Fruit fly (Drosophila melanogaster) whole organism, embryonic: ENCODE measurements around the gene Ptth.

Experiments
- Bgb ChIP-seq: fragments of 200-800 bp; sonication (Bioruptor generic); IDR thresholded peaks from 2 replicates; pipeline ENCODE4 v1.3.6; 2022; ENCODE audit warnings: missing biosample characterization, missing genetic modification characterization; ENCODE audit not compliant: partially characterized antibody
- CG1024 ChIP-seq: fragments of 200-800 bp; sonication (Bioruptor generic); IDR thresholded peaks from 2 replicates; pipeline ENCODE4 v1.3.6; 2022; ENCODE audit warnings: missing biosample characterization, missing genetic modification characterization
- CG12391 ChIP-seq: fragments of 200-800 bp; sonication (Bioruptor generic); optimal IDR thresholded peaks from 3 replicates; lab custom pipeline; 2018; ENCODE audit warnings: missing biosample characterization, mild to moderate bottlenecking, missing genetic modification characterization, moderate library complexity
- CG12659 ChIP-seq: fragments of 200-800 bp; sonication (Bioruptor generic); optimal IDR thresholded peaks from 3 replicates; lab custom pipeline; 2017; ENCODE audit warnings: mild to moderate bottlenecking, missing biosample characterization, missing genetic modification reagents, missing genetic modification characterization
- CG12942 ChIP-seq: fragments of 200-800 bp; sonication (Bioruptor generic); optimal IDR thresholded peaks from 3 replicates; lab custom pipeline; 2016; ENCODE audit warnings: missing biosample characterization, missing genetic modification characterization
- CG14710 ChIP-seq: fragments of 200-800 bp; sonication (Bioruptor generic); optimal IDR thresholded peaks from 3 replicates; lab custom pipeline; 2019; ENCODE audit warnings: missing biosample characterization, mild to moderate bottlenecking, missing genetic modification characterization, moderate library complexity
- CG15601 ChIP-seq: fragments of 200-800 bp; sonication (Bioruptor generic); optimal IDR thresholded peaks from 3 replicates; lab custom pipeline; 2019; ENCODE audit warnings: missing biosample characterization, mild to moderate bottlenecking, missing genetic modification characterization, moderate library complexity
- CG1603 ChIP-seq: fragments of 200-800 bp; sonication (Bioruptor generic); optimal IDR thresholded peaks from 2 replicates; lab custom pipeline; 2019; ENCODE audit warnings: missing biosample characterization, mild to moderate bottlenecking, missing genetic modification characterization, moderate library complexity
- CG16813 ChIP-seq: fragments of 200-800 bp; sonication (Bioruptor generic); IDR thresholded peaks from 3 replicates; pipeline ENCODE4 v1.3.6; 2022; ENCODE audit warnings: missing biosample characterization, missing genetic modification characterization; ENCODE audit not compliant: partially characterized antibody
- CG17612 ChIP-seq: fragments of 200-800 bp; sonication (Bioruptor generic); IDR thresholded peaks from 2 replicates; pipeline ENCODE4 v1.3.6; 2022; ENCODE audit warnings: missing biosample characterization, missing genetic modification characterization
- CG2116 ChIP-seq: fragments of 200-800 bp; sonication (Bioruptor generic); optimal IDR thresholded peaks from 3 replicates; lab custom pipeline; 2018; ENCODE audit warnings: missing biosample characterization, mild to moderate bottlenecking, missing genetic modification characterization
- CG2120 ChIP-seq: fragments of 200-800 bp; sonication (Bioruptor generic); optimal IDR thresholded peaks from 3 replicates; lab custom pipeline; 2016; ENCODE audit warnings: missing biosample characterization, missing genetic modification characterization
- CG32772 ChIP-seq: fragments of 200-800 bp; sonication (Bioruptor generic); IDR thresholded peaks from 2 replicates; pipeline ENCODE4 v1.3.6; 2022; ENCODE audit warnings: missing biosample characterization, missing genetic modification characterization
- CG33213 ChIP-seq: fragments of 200-800 bp; sonication (Bioruptor generic); optimal IDR thresholded peaks from 3 replicates; lab custom pipeline; 2016; ENCODE audit warnings: missing biosample characterization, missing genetic modification characterization
- CG42726 ChIP-seq: fragments of 200-800 bp; sonication (Bioruptor generic); IDR thresholded peaks from 2 replicates; pipeline ENCODE4 v1.3.6; 2022; ENCODE audit warnings: missing biosample characterization, missing genetic modification characterization; ENCODE audit not compliant: partially characterized antibody
- CG4328 ChIP-seq: fragments of 200-800 bp; sonication (Bioruptor generic); optimal IDR thresholded peaks from 3 replicates; lab custom pipeline; 2017; ENCODE audit warnings: missing biosample characterization, missing genetic modification reagents, missing genetic modification characterization
- CG5180 ChIP-seq: fragments of 200-800 bp; sonication (Bioruptor generic); optimal IDR thresholded peaks from 3 replicates; lab custom pipeline; 2017; ENCODE audit warnings: missing biosample characterization, missing genetic modification characterization, mild to moderate bottlenecking, moderate library complexity, missing genetic modification reagents
- CG6791 ChIP-seq: fragments of 200-800 bp; sonication (Bioruptor generic); IDR thresholded peaks from 3 replicates; pipeline ENCODE4 v1.3.6; 2022; ENCODE audit warnings: missing biosample characterization, missing genetic modification characterization; ENCODE audit not compliant: partially characterized antibody
- CG7357 ChIP-seq: fragments of 200-800 bp; sonication (Bioruptor generic); IDR thresholded peaks from 3 replicates; pipeline ENCODE4 v1.3.6; 2022; ENCODE audit warnings: missing biosample characterization, missing genetic modification characterization
- CG7745 ChIP-seq: fragments of 200-800 bp; sonication (Bioruptor generic); optimal IDR thresholded peaks from 2 replicates; lab custom pipeline; 2018; ENCODE audit warnings: missing biosample characterization, mild to moderate bottlenecking, missing genetic modification characterization, moderate library complexity
- CHES-1-like ChIP-seq: fragments of 200-800 bp; sonication (Bioruptor generic); optimal IDR thresholded peaks from 2 replicates; lab custom pipeline; 2016; ENCODE audit warnings: missing biosample characterization, missing genetic modification characterization
- Camta ChIP-seq: fragments of 200-800 bp; sonication (Bioruptor generic); optimal IDR thresholded peaks from 2 replicates; lab custom pipeline; 2016; ENCODE audit warnings: missing biosample characterization, missing genetic modification characterization
- CkIIα-i1 ChIP-seq: fragments of 200-800 bp; sonication (Bioruptor generic); IDR thresholded peaks from 2 replicates; pipeline ENCODE4 v1.3.6; 2022; ENCODE audit warnings: missing biosample characterization, missing genetic modification characterization
- CoRest ChIP-seq: fragments of 200-800 bp; sonication (Bioruptor generic); optimal IDR thresholded peaks from 3 replicates; lab custom pipeline; 2018; ENCODE audit warnings: missing biosample characterization, mild to moderate bottlenecking, missing genetic modification characterization, moderate library complexity
- Doc3 ChIP-seq: fragments of 200-800 bp; sonication (Bioruptor generic); IDR thresholded peaks from 3 replicates; pipeline ENCODE4 v1.3.6; 2022; ENCODE audit warnings: missing biosample characterization, missing genetic modification characterization; ENCODE audit not compliant: partially characterized antibody
- E2f2 ChIP-seq: fragments of 200-800 bp; sonication (Bioruptor generic); IDR thresholded peaks from 2 replicates; pipeline ENCODE4 v1.3.6; 2022; ENCODE audit warnings: missing biosample characterization, missing genetic modification characterization
- Ets65A ChIP-seq: fragments of 200-800 bp; sonication (Bioruptor generic); peaks from one replicate; lab custom pipeline; 2016; ENCODE audit warnings: missing biosample characterization, missing genetic modification characterization
- Ets97D ChIP-seq: fragments of 200-800 bp; sonication (Bioruptor generic); optimal IDR thresholded peaks from 3 replicates; lab custom pipeline; 2016; ENCODE audit warnings: missing biosample characterization, missing genetic modification characterization
- Hmx ChIP-seq: fragments of 200-800 bp; sonication (Bioruptor generic); optimal IDR thresholded peaks from 2 replicates; lab custom pipeline; 2016; ENCODE audit warnings: missing biosample characterization, missing genetic modification characterization
- MBD-R2 ChIP-seq: fragments of 200-800 bp; sonication (Bioruptor generic); IDR thresholded peaks from 2 replicates; pipeline ENCODE4 v1.3.6; 2022; ENCODE audit warnings: missing biosample characterization, missing genetic modification characterization
- MESR4 ChIP-seq: fragments of 200-800 bp; sonication (Bioruptor generic); optimal IDR thresholded peaks from 2 replicates; lab custom pipeline; 2018; ENCODE audit warnings: missing biosample characterization, mild to moderate bottlenecking, missing genetic modification characterization, moderate library complexity
- Med ChIP-seq: fragments of 200-800 bp; sonication (Bioruptor generic); peaks from one replicate; lab custom pipeline; 2016; ENCODE audit warnings: missing biosample characterization, missing genetic modification characterization, mild to moderate bottlenecking, inconsistent platforms, moderate library complexity
- Myb ChIP-seq: fragments of 200-800 bp; sonication (Bioruptor generic); optimal IDR thresholded peaks from 2 replicates; lab custom pipeline; 2016; ENCODE audit warnings: missing biosample characterization, missing genetic modification characterization
- Side ChIP-seq: fragments of 200-800 bp; sonication (Bioruptor generic); optimal IDR thresholded peaks from 2 replicates; lab custom pipeline; 2016; ENCODE audit warnings: missing biosample characterization, missing genetic modification characterization
- Sry-δ ChIP-seq: fragments of 200-800 bp; sonication (Bioruptor generic); optimal IDR thresholded peaks from 2 replicates; lab custom pipeline; 2016; ENCODE audit warnings: missing biosample characterization, missing genetic modification characterization
- Usf ChIP-seq: fragments of 200-800 bp; sonication (Bioruptor generic); optimal IDR thresholded peaks from 2 replicates; lab custom pipeline; 2017; ENCODE audit warnings: missing genotype, missing biosample characterization, missing genetic modification characterization
- YL-1 ChIP-seq: fragments of 200-800 bp; sonication (Bioruptor generic); optimal IDR thresholded peaks from 3 replicates; lab custom pipeline; 2017; ENCODE audit warnings: missing biosample characterization, mild to moderate bottlenecking, missing genetic modification characterization
- ab ChIP-seq: fragments of 200-800 bp; sonication (Bioruptor generic); optimal IDR thresholded peaks from 2 replicates; lab custom pipeline; 2016; ENCODE audit warnings: missing biosample characterization, missing genetic modification characterization
- amos ChIP-seq: fragments of 200-800 bp; sonication (Bioruptor generic); IDR thresholded peaks from 2 replicates; pipeline ENCODE4 v1.3.6; 2022; ENCODE audit warnings: missing biosample characterization, missing genetic modification characterization; ENCODE audit not compliant: partially characterized antibody
- bab2 ChIP-seq: fragments of 200-800 bp; sonication (Bioruptor generic); optimal IDR thresholded peaks from 2 replicates; lab custom pipeline; 2016; ENCODE audit warnings: missing biosample characterization, missing genetic modification characterization
- bbx ChIP-seq: fragments of 200-800 bp; sonication (Bioruptor generic); IDR thresholded peaks from 2 replicates; pipeline ENCODE4 v1.3.6; 2022; ENCODE audit warnings: missing biosample characterization, missing genetic modification characterization; ENCODE audit not compliant: partially characterized antibody
- gfzf ChIP-seq: fragments of 200-800 bp; sonication (Bioruptor generic); optimal IDR thresholded peaks from 2 replicates; lab custom pipeline; 2016; ENCODE audit warnings: missing biosample characterization, mild to moderate bottlenecking, missing genetic modification characterization, moderate library complexity
- hkb ChIP-seq, 2 experiments: fragments of 200-800 bp in 1 of 2; fragments of >200 bp in 1 of 2; sonication (Bioruptor generic) in 1 of 2; IDR thresholded peaks in 1 of 2; optimal IDR thresholded peaks in 1 of 2; 2 replicates each; pipeline versions ENCODE4 v1.3.6 to Lab custom; 2017 to 2022; ENCODE audit warnings: missing biosample characterization in 1 of 2, missing genetic modification characterization in 1 of 2
- mld ChIP-seq: fragments of 200-800 bp; sonication (Bioruptor generic); IDR thresholded peaks from 3 replicates; pipeline ENCODE4 v1.3.6; 2022; ENCODE audit warnings: missing biosample characterization, missing genetic modification characterization; ENCODE audit not compliant: partially characterized antibody
- pzg ChIP-seq: fragments of 200-800 bp; sonication (Bioruptor generic); optimal IDR thresholded peaks from 3 replicates; lab custom pipeline; 2018; ENCODE audit warnings: missing biosample characterization, mild to moderate bottlenecking, missing genetic modification characterization, moderate library complexity
- tgo ChIP-seq: fragments of 200-800 bp; sonication (Bioruptor generic); IDR thresholded peaks from 3 replicates; pipeline ENCODE4 v1.3.6; 2022; ENCODE audit warnings: missing biosample characterization, missing genetic modification characterization
- tna ChIP-seq: fragments of 200-800 bp; sonication (Bioruptor generic); IDR thresholded peaks from 2 replicates; pipeline ENCODE4 v1.3.6; 2022; ENCODE audit warnings: missing biosample characterization, missing genetic modification characterization; ENCODE audit not compliant: partially characterized antibody
- unpg ChIP-seq: fragments of 200-800 bp; sonication (Bioruptor generic); optimal IDR thresholded peaks from 3 replicates; lab custom pipeline; 2018; ENCODE audit warnings: missing biosample characterization, mild to moderate bottlenecking, missing genetic modification characterization, moderate library complexity

Ptth gene

DNA sequence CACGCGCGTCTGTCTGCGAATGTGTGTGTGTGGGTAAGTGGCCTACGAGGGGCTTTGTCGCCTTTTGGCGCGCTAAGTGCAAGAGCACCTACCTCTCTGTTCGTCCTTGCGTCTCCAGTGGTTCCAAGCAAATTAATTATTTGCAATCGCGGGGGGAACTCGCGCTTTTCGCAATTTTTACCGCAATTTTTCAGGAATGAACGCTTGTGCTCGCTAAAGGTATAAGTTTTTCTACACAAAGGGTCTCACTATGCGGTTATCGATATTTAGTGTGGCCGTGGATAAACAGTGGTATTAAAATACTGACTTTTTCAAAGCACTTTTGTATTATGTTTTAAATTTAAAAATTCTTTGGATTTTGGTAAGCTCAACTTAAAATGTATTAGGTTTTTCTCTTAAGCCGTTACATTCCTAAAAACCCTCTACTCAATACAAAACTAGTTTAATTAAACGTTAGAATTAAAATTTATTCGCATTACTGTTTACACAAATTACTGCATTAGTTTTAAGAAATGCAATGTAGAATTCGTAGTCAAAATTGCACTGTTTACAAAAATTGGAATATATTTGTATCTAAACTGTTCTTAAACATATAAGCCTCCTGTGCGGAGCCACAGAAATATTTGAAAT, 34.2 kb downstream of the Ptth start, which contains the start of gene lwr (continued):
- TF ChIP-seq CoRest (tag; lab: Kevin White, UChicago) (peak; percentile 15), CG12391 (tag; lab: Kevin White, UChicago) (peak; percentile 16), unpg (GFP tag; lab: Kevin White, UChicago) (no peak), Hmx (GFP tag; lab: Kevin White, UChicago) (no peak), bab2 (GFP tag; lab: Kevin White, UChicago) (no peak), tgo (GFP tag; lab: Robert Waterston, UW) (no peak), CHES-1-like (peak; percentile 18), Bgb (GFP tag; lab: Robert Waterston, UW) (peak; percentile 55; the same call in 1 of the 2 replicates), CG17612 (GFP tag; lab: Robert Waterston, UW) (no peak), CG1603 (tag; lab: Kevin White, UChicago) (peak; percentile 36), E2f2 (GFP tag; lab: Robert Waterston, UW) (peak; percentile 75), Usf (GFP tag; lab: Kevin White, UChicago) (no peak), CG2116 (GFP tag; lab: Kevin White, UChicago) (peak; percentile 57), Myb (peak; percentile 73), Side (GFP tag; lab: Kevin White, UChicago) (no peak), amos (GFP tag; lab: Robert Waterston, UW) (peak; percentile 64), CG33213 (peak; percentile 2), ab (GFP tag; lab: Kevin White, UChicago) (no peak), CG4328 (no peak), CG5180 (GFP tag; lab: Kevin White, UChicago) (no peak), CG16813 (GFP tag; lab: Robert Waterston, UW) (peak; percentile 57; the same call in 2 of the 3 replicates), CG32772 (GFP tag; lab: Robert Waterston, UW) (no peak), CG1024 (GFP tag; lab: Robert Waterston, UW) (no peak), CG12942 (GFP tag; lab: Kevin White, UChicago) (no peak), Camta (GFP tag; lab: Kevin White, UChicago) (no peak), Ets65A (GFP tag; lab: Kevin White, UChicago) (no peak), Sry-δ (GFP tag; lab: Kevin White, UChicago) (peak; percentile 60), CG15601 (peak; percentile 23), pzg (peak; percentile 69), gfzf (GFP tag; lab: Kevin White, UChicago) (peak; percentile 83), YL-1 (GFP tag; lab: Kevin White, UChicago) (peak; percentile 83), CG42726 (GFP tag; lab: Robert Waterston, UW) (peak; percentile 47; the same call in 1 of the 2 replicates), MBD-R2 (peak; percentile 62), CG2120 (GFP tag; lab: Kevin White, UChicago) (peak; percentile 11), MESR4 (GFP tag; lab: Kevin White, UChicago) (peak; percentile 80), Doc3 (GFP tag; lab: Robert Waterston, UW) (peak; percentile 64), CkIIα-i1 (GFP tag; lab: Robert Waterston, UW) (no peak), mld (GFP tag; lab: Robert Waterston, UW) (no peak), CG6791 (GFP tag; lab: Robert Waterston, UW) (no peak), CG12659 (GFP tag; lab: Kevin White, UChicago) (peak; percentile 50), Ets97D (GFP tag; lab: Kevin White, UChicago) (peak; percentile 27), Med (GFP tag; lab: Kevin White, UChicago) (peak; percentile 59), tna (GFP tag; lab: Robert Waterston, UW) (0 out of 2 replicates have a peak, but pooled peaks have one; percentile 28), hkb (optimal IDR thresholded peaks at IDR 0.05; lab: Kevin White, UChicago) (no peak), hkb (GFP tag; IDR thresholded peaks at IDR 0.05; lab: Robert Waterston, UW) (no peak), CG7745 (tag; lab: Kevin White, UChicago) (no peak), bbx (peak; percentile 53; the same call in 1 of the 2 replicates), CG7357 (no peak), CG14710 (tag; lab: Kevin White, UChicago) (peak; percentile 38)
